Worm (Caenorhabditis elegans) whole organism, midembryonic: ENCODE measurements around the gene F13A7.12.

Experiments used
- T22C8.4 ChIP-seq: fragments of 200-800 bp; sonication (Bioruptor generic); IDR thresholded peaks from 2 replicates; pipeline ENCODE4 v1.3.6; 2022; ENCODE audit warnings: missing genetic modification characterization, missing compliant biosample characterization
- cog-1 ChIP-seq: sonication (generic microtip); optimal IDR thresholded peaks from 2 replicates; lab custom pipeline; 2016; ENCODE audit warnings: missing genetic modification characterization, missing compliant biosample characterization
- flt-1 ChIP-seq: fragments of 200-800 bp; sonication (Bioruptor generic); IDR thresholded peaks from 2 replicates; pipeline ENCODE4 v1.3.6; 2022; ENCODE audit warnings: missing genetic modification characterization, missing compliant biosample characterization
- med-1 ChIP-seq: sonication (generic microtip); optimal IDR thresholded peaks from 2 replicates; lab custom pipeline; 2017; ENCODE audit warnings: missing genetic modification characterization, mild to moderate bottlenecking, missing compliant biosample characterization, antibody characterized with exemption, missing genetic modification reagents; ENCODE audit not compliant: insufficient read depth
- tab-1 ChIP-seq: fragments of 200-800 bp; sonication (Bioruptor generic); IDR thresholded peaks from 2 replicates; pipeline ENCODE4 v1.3.6; 2022; ENCODE audit warnings: missing genetic modification characterization, missing compliant biosample characterization

DNA sequence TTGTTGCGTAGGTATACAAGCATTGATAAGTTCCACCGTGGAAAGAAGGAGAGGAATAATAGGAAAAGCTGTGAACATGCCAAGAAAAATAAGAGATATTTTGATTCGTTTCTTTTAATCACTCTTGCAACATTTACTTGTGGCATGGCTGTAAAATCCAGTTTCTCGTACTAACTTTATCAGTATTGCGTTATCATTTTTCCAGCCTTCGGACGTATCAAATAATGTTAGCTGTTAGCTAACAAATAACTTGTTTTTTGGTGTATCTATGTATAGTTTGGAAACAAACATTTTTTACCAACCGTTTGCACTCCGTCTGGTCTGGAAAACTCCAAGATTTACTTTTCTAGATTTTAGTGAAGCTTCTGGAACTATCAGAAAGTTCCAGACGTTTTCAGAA is 37.6 kb downstream of the F13A7.12 start, which contains the start of gene clec-234:
- TF ChIP-seq cog-1 (no peak), tab-1 (no peak), T22C8.4 (no peak), flt-1 (GFP tag; lab: Robert Waterston, UW) (no peak), med-1 (GFP tag; lab: Kevin White, UChicago) (no peak)
